Fruit fly (Drosophila melanogaster): ENCODE data around the gene CG13293.

The CG13293 gene

dm6 chr3L:6085988-6086387 is 3.3 kb downstream of the CG13293 start (continued):
- TF ChIP-seq onecut (GFP tag; IDR thresholded peaks at IDR 0.05) (no peak), CG15514 (GFP tag; optimal IDR thresholded peaks at IDR 0.05) (no peak), so (GFP tag; IDR thresholded peaks at IDR 0.05) (0 out of 3 replicates have a peak, but pooled peaks have one; percentile 24), tx (GFP tag; optimal IDR thresholded peaks at IDR 0.05) (no peak), sens (GFP tag) (peak; percentile 69), Xrp1 (GFP tag; IDR thresholded peaks at IDR 0.05) (peak; percentile 40; the same call in 1 of the 2 replicates), CG2712 (tag; optimal IDR thresholded peaks at IDR 0.05) (peak; percentile 15), CG1602 (GFP tag; optimal IDR thresholded peaks at IDR 0.05) (peak; percentile 6), exex (tag; optimal IDR thresholded peaks at IDR 0.05) (no peak), cas (GFP tag; IDR thresholded peaks at IDR 0.05) (no peak), CG10366 (GFP tag; IDR thresholded peaks at IDR 0.05) (0 out of 2 replicates have a peak, but pooled peaks have one; percentile 8), az2 (GFP tag; optimal IDR thresholded peaks at IDR 0.05) (peak; percentile 37), Xbp1 (GFP tag; optimal IDR thresholded peaks at IDR 0.05) (peak; percentile 36), CG3847 (GFP tag; IDR thresholded peaks at IDR 0.05) (peak; percentile 58), CG9932 (GFP tag; IDR thresholded peaks at IDR 0.05) (peak; percentile 51; the same call in 1 of the 2 replicates), Mes4 (GFP tag; optimal IDR thresholded peaks at IDR 0.05) (no peak), jumu (GFP tag; optimal IDR thresholded peaks at IDR 0.05) (peak; percentile 24), CG12155 (GFP tag; optimal IDR thresholded peaks at IDR 0.05) (peak; percentile 23), ash1 (GFP tag; optimal IDR thresholded peaks at IDR 0.05) (no peak), CG12659 (GFP tag; optimal IDR thresholded peaks at IDR 0.05) (peak; percentile 9), pan (optimal IDR thresholded peaks at IDR 0.05) (no peak), pan (GFP tag; optimal IDR thresholded peaks at IDR 0.05 in 1 of 2, IDR thresholded peaks at IDR 0.05 in 1 of 2) (no peak), esg (GFP tag; conservative IDR thresholded peaks at IDR 0.05) (0 out of 2 replicates have a peak, but pooled peaks have one; percentile 15), PHDP (tag; optimal IDR thresholded peaks at IDR 0.05) (peak; percentile 35), CG2678 (tag; optimal IDR thresholded peaks at IDR 0.05) (peak; percentile 50), Adf1 (GFP tag; IDR thresholded peaks at IDR 0.05) (no peak), CoRest (tag; optimal IDR thresholded peaks at IDR 0.05) (peak; percentile 19), NfI (GFP tag; optimal IDR thresholded peaks at IDR 0.05) (peak; percentile 39), CG34422 (GFP tag; IDR thresholded peaks at IDR 0.05) (no peak)

DNA sequence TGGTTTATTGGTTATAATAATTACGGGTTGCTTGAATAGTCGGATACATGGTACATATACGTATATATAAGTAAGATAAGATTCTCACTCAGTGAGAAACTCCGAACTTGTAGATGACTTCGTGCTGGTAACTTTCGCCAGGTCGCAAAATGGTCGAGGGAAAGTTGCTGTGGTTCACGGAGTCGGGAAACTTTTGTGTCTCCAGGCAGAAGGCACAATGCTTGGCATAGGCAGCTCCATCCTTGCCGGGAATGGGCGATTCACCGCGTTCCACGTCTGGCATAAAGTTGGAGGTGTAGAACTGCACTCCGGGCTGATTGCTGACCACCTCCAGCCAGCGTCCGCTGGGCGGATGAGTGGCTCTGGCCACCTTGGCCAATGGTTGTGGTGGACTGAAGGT is 10.5 kb downstream of the CG13293 start, which contains the start of gene CG10469:
Gene CG10469, minus strand, starts transcription at position 101 of the 400 bp plus-strand sequence.
- TF ChIP-seq ken (GFP tag; IDR thresholded peaks at IDR 0.05) (no peak), CG16813 (GFP tag; IDR thresholded peaks at IDR 0.05; ENCODE audit: partially characterized antibody) (0 out of 3 replicates have a peak, but pooled peaks have one; percentile 16)

DNA sequence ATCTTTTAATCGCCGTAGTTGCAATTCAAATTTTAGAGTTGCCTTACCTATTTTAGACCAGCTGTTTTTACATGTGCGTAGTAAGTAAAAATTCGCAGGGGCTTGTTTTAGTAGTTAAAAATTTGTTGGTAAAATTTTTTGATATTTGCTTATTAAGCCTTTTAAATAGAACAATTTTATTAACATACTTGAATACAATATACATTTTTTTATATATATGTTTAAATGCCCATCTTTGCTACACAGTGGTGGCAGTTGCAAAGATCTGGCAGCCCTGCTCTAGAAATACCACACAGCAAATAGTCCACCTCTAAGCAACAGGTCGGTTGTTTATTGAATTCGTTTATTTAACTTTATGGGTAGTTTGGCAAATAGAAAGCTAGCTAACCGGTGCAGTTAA is 12.0 kb downstream of the CG13293 start, which contains the start of the genes CG10467 and loj:
Gene CG10467, minus strand, starts transcription at position 51 of the 400 bp plus-strand sequence.
Gene loj, plus strand, starts transcription at position 291 of the 400 bp plus-strand sequence.
- peak; percentile 96 for TF ChIP-seq CG4820 (GFP tag; optimal IDR thresholded peaks at IDR 0.05)
- peak; percentile 96 for TF ChIP-seq CG6689 (GFP tag; IDR thresholded peaks at IDR 0.05)
- TF ChIP-seq CG8290 (GFP tag; optimal IDR thresholded peaks at IDR 0.05), result peak; percentile 90
- peak in 1 of 2 experiments; percentile 67 for TF ChIP-seq CG8290 (tag; optimal IDR thresholded peaks at IDR 0.05)
- peak; percentile 93 for TF ChIP-seq nerfin-1 (tag; optimal IDR thresholded peaks at IDR 0.05)
- peak; percentile 98 for TF ChIP-seq CG4404 (GFP tag; IDR thresholded peaks at IDR 0.05)
- peak; percentile 87 for TF ChIP-seq D19A (tag; optimal IDR thresholded peaks at IDR 0.05)
- peak; percentile 96 for TF ChIP-seq CG7839 (tag; optimal IDR thresholded peaks at IDR 0.05)
- peak; percentile 98 for TF ChIP-seq CG16815 (GFP tag; optimal IDR thresholded peaks at IDR 0.05)
- peak; percentile 97 for TF ChIP-seq CG14014 (GFP tag; IDR thresholded peaks at IDR 0.05)
- peak; percentile 98 for TF ChIP-seq dmrt11E (tag; optimal IDR thresholded peaks at IDR 0.05)
- TF ChIP-seq Nf-YB (GFP tag; optimal IDR thresholded peaks at IDR 0.05), result peak; percentile 82
- TF ChIP-seq CG4730 (GFP tag; IDR thresholded peaks at IDR 0.05), result peak; percentile 96
- TF ChIP-seq ATbp (GFP tag; optimal IDR thresholded peaks at IDR 0.05), result peak; percentile 85
- peak; percentile 98 for TF ChIP-seq Hr3 (GFP tag; optimal IDR thresholded peaks at IDR 0.05)
- peak; percentile 93 for TF ChIP-seq dmrt99B (tag; optimal IDR thresholded peaks at IDR 0.05)
- TF ChIP-seq Dad (GFP tag; optimal IDR thresholded peaks at IDR 0.05), result peak; percentile 73
- no peak for TF ChIP-seq cg (GFP tag; optimal IDR thresholded peaks at IDR 0.05)
- peak; percentile 94 for TF ChIP-seq cato (GFP tag; optimal IDR thresholded peaks at IDR 0.05; ENCODE audit: borderline replicate concordance)
- TF ChIP-seq Sox100B (GFP tag; optimal IDR thresholded peaks at IDR 0.05), result peak; percentile 88
